Worm (Caenorhabditis elegans): Measurements from ENCODE around the gene sec-16A.2.

ce11 chrX:8310747-8311146 lies 23.7 kb downstream of the sec-16A.2 start:
- TF ChIP-seq ceh-30 (tag; optimal IDR thresholded peaks at IDR 0.05): no peak
- TF ChIP-seq K09A11.1 (tag; optimal IDR thresholded peaks at IDR 0.05; ENCODE audit: insufficient read depth): no peak
- no peak for TF ChIP-seq elt-2 (tag; optimal IDR thresholded peaks at IDR 0.05)
- TF ChIP-seq F13H6.1 (tag; optimal IDR thresholded peaks at IDR 0.05): no peak
- TF ChIP-seq fkh-10 (GFP tag; optimal IDR thresholded peaks at IDR 0.05): no peak
- TF ChIP-seq K02D7.2 (tag; optimal IDR thresholded peaks at IDR 0.05): no peak
- TF ChIP-seq nhr-11 (tag; optimal IDR thresholded peaks at IDR 0.05): no peak
- no peak for TF ChIP-seq Y22D7AL.16 (tag; optimal IDR thresholded peaks at IDR 0.05)
- no peak for TF ChIP-seq unc-86 (tag; optimal IDR thresholded peaks at IDR 0.05)
- no peak for TF ChIP-seq nfya-1 (tag; optimal IDR thresholded peaks at IDR 0.05)
- TF ChIP-seq sox-4 (tag; optimal IDR thresholded peaks at IDR 0.05): no peak

Measured in whole organism, late embryonic.